Fruit fly (Drosophila melanogaster): ENCODE results near the gene Sgs8.

DNA sequence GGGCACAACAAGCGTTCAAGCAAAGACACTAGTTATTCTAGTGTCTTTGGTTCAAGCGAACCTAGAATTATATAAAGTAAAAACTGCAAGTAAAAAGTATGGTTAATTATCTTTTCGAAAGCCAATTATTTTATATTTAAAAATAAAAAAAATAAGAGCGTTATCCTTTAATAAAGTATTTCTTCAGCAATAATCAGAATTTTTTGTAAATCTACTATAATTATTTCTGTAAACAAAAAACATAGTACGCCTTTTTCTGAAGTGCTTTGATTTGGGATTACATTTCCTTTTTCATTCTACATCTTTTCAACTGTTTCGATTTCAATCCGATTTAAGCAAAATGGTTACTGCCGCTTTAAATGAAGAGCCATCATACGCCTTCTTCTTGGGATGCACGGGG lies 34.5 kb downstream of the Sgs8 start, which contains the start of gene Vha16-2:
- TF ChIP-seq Neu2 (GFP tag; optimal IDR thresholded peaks at IDR 0.05; ENCODE audit: borderline replicate concordance) (no peak), CG17328 (GFP tag; IDR thresholded peaks at IDR 0.05) (no peak), crp (GFP tag; optimal IDR thresholded peaks at IDR 0.05) (no peak), CkIIα-i1 (GFP tag; IDR thresholded peaks at IDR 0.05) (no peak), Ets97D (GFP tag; optimal IDR thresholded peaks at IDR 0.05) (no peak), br (optimal IDR thresholded peaks at IDR 0.05) (no peak), CG7372 (GFP tag; IDR thresholded peaks at IDR 0.05) (no peak), Antp (GFP tag; optimal IDR thresholded peaks at IDR 0.05) (no peak), CG10321 (GFP tag; IDR thresholded peaks at IDR 0.05) (no peak), NK7.1 (GFP tag; optimal IDR thresholded peaks at IDR 0.05) (no peak), wdn (GFP tag; IDR thresholded peaks at IDR 0.05) (no peak), toy (GFP tag; IDR thresholded peaks at IDR 0.05) (no peak)
